Fruit fly (Drosophila melanogaster) whole organism, embryonic: ENCODE results near the gene Mad.

Source experiments
- ATbp ChIP-seq: fragments of 200-800 bp; sonication (Bioruptor generic); optimal IDR thresholded peaks from 2 replicates; lab custom pipeline; 2017; ENCODE audit warnings: missing biosample characterization, mild to moderate bottlenecking, missing genetic modification characterization, missing genetic modification reagents
- Bgb ChIP-seq: fragments of 200-800 bp; sonication (Bioruptor generic); IDR thresholded peaks from 2 replicates; pipeline ENCODE4 v1.3.6; 2022; ENCODE audit warnings: missing biosample characterization, missing genetic modification characterization; ENCODE audit not compliant: partially characterized antibody
- CG10209 ChIP-seq: fragments of 200-800 bp; sonication (Bioruptor generic); optimal IDR thresholded peaks from 3 replicates; lab custom pipeline; 2017; ENCODE audit warnings: missing biosample characterization, mild to moderate bottlenecking, missing genetic modification characterization, missing genetic modification reagents
- CG11504 ChIP-seq: fragments of 200-800 bp; sonication (Bioruptor generic); optimal IDR thresholded peaks from 3 replicates; lab custom pipeline; 2019; ENCODE audit warnings: missing biosample characterization, mild to moderate bottlenecking, missing genetic modification characterization, moderate library complexity
- CG12391 ChIP-seq: fragments of 200-800 bp; sonication (Bioruptor generic); optimal IDR thresholded peaks from 3 replicates; lab custom pipeline; 2018; ENCODE audit warnings: missing biosample characterization, mild to moderate bottlenecking, missing genetic modification characterization, moderate library complexity
- CG13894 ChIP-seq: fragments of 200-800 bp; sonication (Bioruptor generic); optimal IDR thresholded peaks from 3 replicates; lab custom pipeline; 2018; ENCODE audit warnings: missing biosample characterization, mild to moderate bottlenecking, missing genetic modification characterization, moderate library complexity
- CG1603 ChIP-seq: fragments of 200-800 bp; sonication (Bioruptor generic); optimal IDR thresholded peaks from 2 replicates; lab custom pipeline; 2019; ENCODE audit warnings: missing biosample characterization, mild to moderate bottlenecking, missing genetic modification characterization, moderate library complexity
- CG16813 ChIP-seq: fragments of 200-800 bp; sonication (Bioruptor generic); IDR thresholded peaks from 3 replicates; pipeline ENCODE4 v1.3.6; 2022; ENCODE audit warnings: missing biosample characterization, missing genetic modification characterization; ENCODE audit not compliant: partially characterized antibody
- CG16863 ChIP-seq: fragments of 200-800 bp; sonication (Bioruptor generic); optimal IDR thresholded peaks from 3 replicates; lab custom pipeline; 2016; ENCODE audit warnings: missing biosample characterization, missing genetic modification characterization
- CG30020 ChIP-seq: fragments of 200-800 bp; optimal IDR thresholded peaks from 2 replicates; lab custom pipeline; 2019; ENCODE audit warnings: missing biosample characterization, mild to moderate bottlenecking, missing genetic modification characterization, moderate library complexity
- CG6654 ChIP-seq: fragments of 200-800 bp; sonication (Bioruptor generic); optimal IDR thresholded peaks from 2 replicates; lab custom pipeline; 2017; ENCODE audit warnings: missing biosample characterization, mild to moderate bottlenecking, missing genetic modification characterization
- CG6854 ChIP-seq: fragments of 200-800 bp; sonication (Bioruptor generic); optimal IDR thresholded peaks from 3 replicates; lab custom pipeline; 2017; ENCODE audit warnings: missing biosample characterization, mild to moderate bottlenecking, missing genetic modification characterization
- CG8359 ChIP-seq: fragments of 200-800 bp; sonication (Bioruptor generic); optimal IDR thresholded peaks from 2 replicates; lab custom pipeline; 2017; ENCODE audit warnings: missing biosample characterization, mild to moderate bottlenecking, missing genetic modification characterization, borderline replicate concordance
- CG8924 ChIP-seq: fragments of 200-800 bp; optimal IDR thresholded peaks from 3 replicates; lab custom pipeline; 2019; ENCODE audit warnings: missing biosample characterization, mild to moderate bottlenecking, missing genetic modification characterization, moderate library complexity
- CG9727 ChIP-seq: fragments of 200-800 bp; sonication (Bioruptor generic); optimal IDR thresholded peaks from 3 replicates; lab custom pipeline; 2017; ENCODE audit warnings: missing biosample characterization, mild to moderate bottlenecking, missing genetic modification characterization
- CG9932 ChIP-seq: fragments of 200-800 bp; sonication (Bioruptor generic); IDR thresholded peaks from 2 replicates; pipeline ENCODE4 v1.3.6; 2022; ENCODE audit warnings: missing biosample characterization, missing genetic modification characterization
- Dip2 ChIP-seq: fragments of 200-800 bp; sonication (Bioruptor generic); IDR thresholded peaks from 2 replicates; pipeline ENCODE4 v1.3.6; 2022; ENCODE audit warnings: missing biosample characterization, missing genetic modification characterization
- Doc3 ChIP-seq: fragments of 200-800 bp; sonication (Bioruptor generic); IDR thresholded peaks from 3 replicates; pipeline ENCODE4 v1.3.6; 2022; ENCODE audit warnings: missing biosample characterization, missing genetic modification characterization; ENCODE audit not compliant: partially characterized antibody
- Gsc ChIP-seq: fragments of 200-800 bp; sonication (Bioruptor generic); IDR thresholded peaks from 2 replicates; pipeline ENCODE4 v1.3.6; 2022; ENCODE audit warnings: missing biosample characterization, missing genetic modification characterization
- HLH4C ChIP-seq: fragments of 200-800 bp; sonication (Bioruptor generic); IDR thresholded peaks from 3 replicates; pipeline ENCODE4 v1.3.6; 2022; ENCODE audit warnings: missing biosample characterization, missing genetic modification characterization; ENCODE audit not compliant: partially characterized antibody
- Hmx ChIP-seq: fragments of 200-800 bp; sonication (Bioruptor generic); optimal IDR thresholded peaks from 2 replicates; lab custom pipeline; 2016; ENCODE audit warnings: missing biosample characterization, missing genetic modification characterization
- Lhr ChIP-seq: fragments of 200-800 bp; sonication (Bioruptor generic); optimal IDR thresholded peaks from 3 replicates; lab custom pipeline; 2017; ENCODE audit warnings: mild to moderate bottlenecking, missing biosample characterization, missing genetic modification reagents, missing genetic modification characterization
- NC2α ChIP-seq: fragments of 200-800 bp; sonication (Bioruptor generic); optimal IDR thresholded peaks from 2 replicates; lab custom pipeline; 2016; ENCODE audit warnings: missing biosample characterization, missing genetic modification characterization
- NfI ChIP-seq: fragments of 200-800 bp; sonication (Bioruptor generic); optimal IDR thresholded peaks from 3 replicates; lab custom pipeline; 2018; ENCODE audit warnings: missing biosample characterization, mild to moderate bottlenecking, missing genetic modification characterization, moderate library complexity
- Oaz ChIP-seq: fragments of 200-800 bp; sonication (Bioruptor generic); IDR thresholded peaks from 2 replicates; pipeline ENCODE4 v1.3.6; 2022; ENCODE audit warnings: missing biosample characterization, missing genetic modification characterization
- Side ChIP-seq: fragments of 200-800 bp; sonication (Bioruptor generic); optimal IDR thresholded peaks from 2 replicates; lab custom pipeline; 2016; ENCODE audit warnings: missing biosample characterization, missing genetic modification characterization
- Sin3A ChIP-seq: fragments of >200 bp; optimal IDR thresholded peaks from 2 replicates; lab custom pipeline; 2018
- Sry-δ ChIP-seq: fragments of 200-800 bp; sonication (Bioruptor generic); optimal IDR thresholded peaks from 2 replicates; lab custom pipeline; 2016; ENCODE audit warnings: missing biosample characterization, missing genetic modification characterization
- amos ChIP-seq: fragments of 200-800 bp; sonication (Bioruptor generic); IDR thresholded peaks from 2 replicates; pipeline ENCODE4 v1.3.6; 2022; ENCODE audit warnings: missing biosample characterization, missing genetic modification characterization; ENCODE audit not compliant: partially characterized antibody
- chif ChIP-seq, 2 experiments: fragments of 200-800 bp; sonication (Bioruptor generic); optimal IDR thresholded peaks; 3 replicates each; lab custom pipeline; 2016; ENCODE audit warnings: missing biosample characterization in 2 of 2, missing genetic modification characterization in 2 of 2
- chinmo ChIP-seq: fragments of 200-800 bp; sonication (Bioruptor generic); IDR thresholded peaks from 4 replicates; pipeline ENCODE4 v1.3.6; 2022; ENCODE audit warnings: missing biosample characterization, missing genetic modification characterization; ENCODE audit not compliant: partially characterized antibody
- crp ChIP-seq, 2 experiments: fragments of 200-800 bp; sonication (Bioruptor generic); optimal IDR thresholded peaks; 2 replicates in 1 of 2; 3 replicates in 1 of 2; lab custom pipeline; 2017; ENCODE audit warnings: missing biosample characterization in 2 of 2, missing genetic modification characterization in 2 of 2, mild to moderate bottlenecking in 1 of 2, moderate library complexity in 1 of 2
- fd3F ChIP-seq: fragments of 200-800 bp; sonication (Bioruptor generic); optimal IDR thresholded peaks from 2 replicates; lab custom pipeline; 2018; ENCODE audit warnings: missing biosample characterization, mild to moderate bottlenecking, missing genetic modification characterization, moderate library complexity
- gce ChIP-seq: fragments of 200-800 bp; sonication (Bioruptor generic); IDR thresholded peaks from 3 replicates; pipeline ENCODE4 v1.3.6; 2022; ENCODE audit warnings: missing biosample characterization, missing genetic modification characterization
- kni ChIP-seq: fragments of 200-800 bp; sonication (Bioruptor generic); optimal IDR thresholded peaks from 3 replicates; lab custom pipeline; 2017; ENCODE audit warnings: mild to moderate bottlenecking, missing biosample characterization, missing genetic modification reagents, missing genetic modification characterization
- lola ChIP-seq, 3 experiments: fragments of >200 bp in 2 of 3; fragments of 200-800 bp in 1 of 3; sonication (Bioruptor generic) in 1 of 3; optimal IDR thresholded peaks; 2 replicates each; lab custom pipeline; 2017 to 2019; ENCODE audit warnings: missing biosample characterization in 3 of 3, missing genetic modification characterization in 3 of 3, mild to moderate bottlenecking in 1 of 3, moderate library complexity in 1 of 3
- nerfin-2 ChIP-seq: fragments of 200-800 bp; sonication (Bioruptor generic); IDR thresholded peaks from 2 replicates; pipeline ENCODE4 v1.3.6; 2022; ENCODE audit warnings: missing biosample characterization, missing genetic modification characterization; ENCODE audit not compliant: partially characterized antibody
- phol ChIP-seq: fragments of 200-800 bp; sonication (Bioruptor generic); optimal IDR thresholded peaks from 3 replicates; lab custom pipeline; 2018; ENCODE audit warnings: missing biosample characterization, mild to moderate bottlenecking, missing genetic modification characterization, moderate library complexity
- pros ChIP-seq: fragments of 200-800 bp; sonication (Bioruptor generic); optimal IDR thresholded peaks from 3 replicates; lab custom pipeline; 2019; ENCODE audit warnings: missing biosample characterization, mild to moderate bottlenecking, missing genetic modification characterization, moderate library complexity
- pzg ChIP-seq: fragments of 200-800 bp; sonication (Bioruptor generic); optimal IDR thresholded peaks from 3 replicates; lab custom pipeline; 2018; ENCODE audit warnings: missing biosample characterization, mild to moderate bottlenecking, missing genetic modification characterization, moderate library complexity
- run ChIP-seq: fragments of 200-800 bp; sonication (Bioruptor generic); optimal IDR thresholded peaks from 3 replicates; lab custom pipeline; 2018; ENCODE audit warnings: missing biosample characterization, mild to moderate bottlenecking, missing genetic modification characterization
- ssp ChIP-seq: fragments of 200-800 bp; sonication (Bioruptor generic); IDR thresholded peaks from 2 replicates; pipeline ENCODE4 v1.3.6; 2022; ENCODE audit warnings: missing biosample characterization, missing genetic modification characterization
- stc ChIP-seq: fragments of 200-800 bp; sonication (Bioruptor generic); IDR thresholded peaks from 2 replicates; pipeline ENCODE4 v1.3.6; 2022; ENCODE audit warnings: missing biosample characterization, missing genetic modification characterization
- stwl ChIP-seq: fragments of 200-800 bp; sonication (Bioruptor generic); optimal IDR thresholded peaks from 3 replicates; lab custom pipeline; 2018; ENCODE audit warnings: missing biosample characterization, mild to moderate bottlenecking, missing genetic modification characterization, moderate library complexity
- unc-4 ChIP-seq: fragments of 200-800 bp; sonication (Bioruptor generic); IDR thresholded peaks from 2 replicates; pipeline ENCODE4 v1.3.6; 2022; ENCODE audit warnings: missing biosample characterization, missing genetic modification characterization; ENCODE audit not compliant: partially characterized antibody
- vnd ChIP-seq: fragments of 200-800 bp; sonication (Bioruptor generic); IDR thresholded peaks from 3 replicates; pipeline ENCODE4 v1.3.6; 2022; ENCODE audit warnings: missing biosample characterization, missing genetic modification characterization; ENCODE audit not compliant: partially characterized antibody

The Mad gene

DNA sequence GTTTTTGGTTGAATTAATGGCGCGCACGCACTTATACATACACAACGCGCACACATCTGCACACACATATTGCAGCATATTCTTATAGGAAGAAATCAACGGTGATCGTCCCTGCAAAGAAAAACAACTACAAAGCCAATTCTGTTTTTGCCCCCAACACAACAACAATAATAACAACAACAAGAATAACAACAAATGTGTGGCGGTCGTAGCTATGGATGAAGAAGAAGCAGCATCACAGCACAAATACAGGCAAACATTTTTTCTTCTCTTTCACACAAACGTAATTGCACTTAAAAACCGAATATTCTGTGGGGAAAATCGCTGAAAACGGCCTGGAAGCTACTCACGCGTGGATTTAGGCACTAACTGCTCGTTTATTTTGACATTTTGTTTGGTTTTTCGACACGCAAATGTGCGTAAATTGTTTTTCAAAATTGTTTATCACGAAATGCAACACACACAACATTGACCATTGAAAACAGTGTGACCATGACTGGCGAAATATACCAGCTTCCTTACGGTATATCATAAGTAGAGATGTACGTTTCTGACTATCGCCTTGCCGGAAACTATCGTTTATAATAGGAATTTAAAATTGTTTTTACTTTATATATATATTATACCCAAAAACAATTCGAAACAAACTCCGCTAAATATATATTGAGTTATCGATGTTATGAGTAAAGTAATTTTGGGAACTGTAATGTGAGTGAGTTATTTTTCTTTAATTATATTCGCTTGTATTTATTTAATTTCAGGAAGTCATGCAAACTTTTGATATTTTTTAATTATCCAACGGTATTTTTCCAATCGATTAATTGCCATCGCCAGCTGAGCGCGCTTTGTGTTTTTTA lies at the start of gene Mad, which contains the start of gene gkt:
Gene Mad (minus strand): TSS at position 500 of the 857 bp plus-strand sequence.
Gene gkt (plus strand): TSS at position 807 of the 857 bp plus-strand sequence.
- TF ChIP-seq chif (GFP tag; optimal IDR thresholded peaks at IDR 0.05; lab: Kevin White, UChicago) (no peak), stc (no peak), stwl (no peak), pzg (GFP tag; lab: Kevin White, UChicago) (peak; percentile 37), NfI (GFP tag; lab: Kevin White, UChicago) (no peak), CG1603 (tag; lab: Kevin White, UChicago) (peak; percentile 11), lola (GFP tag; optimal IDR thresholded peaks at IDR 0.05; lab: Kevin White, UChicago) (no peak), CG9932 (GFP tag; lab: Robert Waterston, UW) (peak; percentile 47; the same call in 1 of the 2 replicates), Oaz (no peak), CG30020 (peak; percentile 20), crp (GFP tag; optimal IDR thresholded peaks at IDR 0.05; lab: Kevin White, UChicago) (peak in 1 of 2 experiments; percentile 41), phol (no peak), Sry-δ (GFP tag; lab: Kevin White, UChicago) (peak; percentile 40), Sin3A (lab: Kevin White, UChicago) (peak; percentile 45), CG12391 (tag; lab: Kevin White, UChicago) (no peak), CG11504 (tag; lab: Kevin White, UChicago) (no peak), chinmo (peak; percentile 88), CG16863 (GFP tag; lab: Kevin White, UChicago) (no peak), CG8359 (GFP tag; lab: Kevin White, UChicago) (no peak), CG9727 (GFP tag; lab: Kevin White, UChicago) (no peak), Hmx (GFP tag; lab: Kevin White, UChicago) (no peak), kni (GFP tag; lab: Kevin White, UChicago) (no peak), Lhr (GFP tag; lab: Kevin White, UChicago) (no peak), amos (GFP tag; lab: Robert Waterston, UW) (peak; percentile 48), Gsc (GFP tag; lab: Robert Waterston, UW) (no peak), NC2α (no peak), nerfin-2 (GFP tag; lab: Robert Waterston, UW) (peak; percentile 51), CG10209 (no peak), unc-4 (GFP tag; lab: Robert Waterston, UW) (peak; percentile 51), CG16813 (peak; percentile 65), CG8924 (tag; lab: Kevin White, UChicago) (peak; percentile 35), CG6654 (GFP tag; lab: Kevin White, UChicago) (no peak), vnd (peak; percentile 21; the same call in 2 of the 3 replicates), run (tag; lab: Kevin White, UChicago) (no peak), ssp (GFP tag; lab: Robert Waterston, UW) (0 out of 2 replicates have a peak, but pooled peaks have one; percentile 7), ATbp (GFP tag; lab: Kevin White, UChicago) (no peak), HLH4C (GFP tag; lab: Robert Waterston, UW) (peak; percentile 31; the same call in 1 of the 3 replicates), fd3F (no peak), Bgb (GFP tag; lab: Robert Waterston, UW) (peak; percentile 19; the same call in 1 of the 2 replicates), CG6854 (GFP tag; lab: Kevin White, UChicago) (no peak), CG13894 (tag; lab: Kevin White, UChicago) (no peak), gce (GFP tag; lab: Robert Waterston, UW) (no peak), Doc3 (0 out of 3 replicates have a peak, but pooled peaks have one; percentile 28), pros (GFP tag; lab: Kevin White, UChicago) (no peak), Dip2 (GFP tag; lab: Robert Waterston, UW) (no peak), Side (GFP tag; lab: Kevin White, UChicago) (no peak)
